Fruit fly (Drosophila melanogaster) whole organism, embryonic: ENCODE data around the gene Pdhb.

Experiments used
- B-H1 ChIP-seq: fragments of 200-800 bp; sonication (Bioruptor generic); IDR thresholded peaks from 3 replicates; pipeline ENCODE4 v1.3.6; 2022; ENCODE audit warnings: missing biosample characterization, missing genetic modification characterization
- Bgb ChIP-seq: fragments of 200-800 bp; sonication (Bioruptor generic); IDR thresholded peaks from 2 replicates; pipeline ENCODE4 v1.3.6; 2022; ENCODE audit warnings: missing biosample characterization, missing genetic modification characterization; ENCODE audit not compliant: partially characterized antibody
- C15 ChIP-seq: fragments of 200-800 bp; sonication (Bioruptor generic); IDR thresholded peaks from 3 replicates; pipeline ENCODE4 v1.3.6; 2022; ENCODE audit warnings: missing biosample characterization, missing genetic modification characterization
- CG11247 ChIP-seq: fragments of 200-800 bp; sonication (Bioruptor generic); IDR thresholded peaks from 2 replicates; pipeline ENCODE4 v1.3.6; 2022; ENCODE audit warnings: missing biosample characterization, missing genetic modification characterization
- CG11398 ChIP-seq: fragments of 200-800 bp; sonication (Bioruptor generic); optimal IDR thresholded peaks from 2 replicates; lab custom pipeline; 2016; ENCODE audit warnings: missing biosample characterization, missing genetic modification characterization
- CG12155 ChIP-seq: fragments of 200-800 bp; sonication (Bioruptor generic); optimal IDR thresholded peaks from 3 replicates; lab custom pipeline; 2016; ENCODE audit warnings: missing biosample characterization, missing genetic modification characterization
- CG12942 ChIP-seq: fragments of 200-800 bp; sonication (Bioruptor generic); optimal IDR thresholded peaks from 3 replicates; lab custom pipeline; 2016; ENCODE audit warnings: missing biosample characterization, missing genetic modification characterization
- CG18262 ChIP-seq: fragments of 200-800 bp; optimal IDR thresholded peaks from 3 replicates; lab custom pipeline; 2019; ENCODE audit warnings: missing biosample characterization, mild to moderate bottlenecking, missing genetic modification characterization, moderate library complexity
- CG2199 ChIP-seq: fragments of 200-800 bp; sonication (Bioruptor generic); IDR thresholded peaks from 3 replicates; pipeline ENCODE4 v1.3.6; 2022; ENCODE audit warnings: missing biosample characterization, missing genetic modification characterization
- CG30403 ChIP-seq: fragments of 200-800 bp; sonication (Bioruptor generic); optimal IDR thresholded peaks from 3 replicates; lab custom pipeline; 2016; ENCODE audit warnings: missing biosample characterization, missing genetic modification characterization
- CG31365 ChIP-seq: fragments of 200-800 bp; sonication (Bioruptor generic); optimal IDR thresholded peaks from 2 replicates; lab custom pipeline; 2018; ENCODE audit warnings: missing biosample characterization, mild to moderate bottlenecking, missing genetic modification characterization
- CG3847 ChIP-seq: fragments of 200-800 bp; sonication (Bioruptor generic); IDR thresholded peaks from 2 replicates; pipeline ENCODE4 v1.3.6; 2022; ENCODE audit warnings: missing biosample characterization, missing genetic modification characterization
- CG4282 ChIP-seq: fragments of 200-800 bp; sonication (Bioruptor generic); optimal IDR thresholded peaks from 2 replicates; lab custom pipeline; 2016; ENCODE audit warnings: missing biosample characterization, missing genetic modification characterization
- CG4360 ChIP-seq: fragments of 200-800 bp; sonication (Bioruptor generic); IDR thresholded peaks from 2 replicates; pipeline ENCODE4 v1.3.6; 2022; ENCODE audit warnings: missing biosample characterization, missing genetic modification characterization
- CG4820 ChIP-seq: fragments of 200-800 bp; sonication (Bioruptor generic); optimal IDR thresholded peaks from 3 replicates; lab custom pipeline; 2016; ENCODE audit warnings: missing biosample characterization, missing genetic modification characterization
- CG7271 ChIP-seq: fragments of 200-800 bp; sonication (Bioruptor generic); optimal IDR thresholded peaks from 2 replicates; lab custom pipeline; 2018; ENCODE audit warnings: missing biosample characterization, mild to moderate bottlenecking, missing genetic modification characterization, moderate library complexity
- CG7839 ChIP-seq: fragments of 200-800 bp; sonication (Bioruptor generic); optimal IDR thresholded peaks from 3 replicates; lab custom pipeline; 2018; ENCODE audit warnings: missing biosample characterization, mild to moderate bottlenecking, missing genetic modification characterization, moderate library complexity
- CG8290 ChIP-seq, 3 experiments: fragments of 200-800 bp; sonication (Bioruptor generic); optimal IDR thresholded peaks; 2 replicates each; lab custom pipeline; 2016 to 2019; ENCODE audit warnings: missing biosample characterization in 3 of 3, missing genetic modification characterization in 3 of 3, mild to moderate bottlenecking in 2 of 3, moderate library complexity in 1 of 3
- CG9215 ChIP-seq: fragments of 200-800 bp; sonication (Bioruptor generic); IDR thresholded peaks from 2 replicates; pipeline ENCODE4 v1.3.6; 2022; ENCODE audit warnings: missing biosample characterization, missing genetic modification characterization
- Deaf1 ChIP-seq: fragments of 200-800 bp; optimal IDR thresholded peaks from 3 replicates; lab custom pipeline; 2019; ENCODE audit warnings: missing biosample characterization, mild to moderate bottlenecking, missing genetic modification characterization, moderate library complexity
- Dek ChIP-seq: fragments of 200-800 bp; sonication (Bioruptor generic); optimal IDR thresholded peaks from 3 replicates; lab custom pipeline; 2019; ENCODE audit warnings: missing biosample characterization, mild to moderate bottlenecking, missing genetic modification characterization, moderate library complexity
- Dfd ChIP-seq, 2 experiments: fragments of >200 bp; optimal IDR thresholded peaks; 2 replicates each; lab custom pipeline; 2017; ENCODE audit warnings: missing biosample characterization in 2 of 2, missing genetic modification characterization in 2 of 2
- Hand ChIP-seq: fragments of 200-800 bp; sonication (Bioruptor generic); optimal IDR thresholded peaks from 2 replicates; lab custom pipeline; 2017; ENCODE audit warnings: mild to moderate bottlenecking, missing biosample characterization, missing genetic modification reagents, missing genetic modification characterization
- Med ChIP-seq: fragments of 200-800 bp; sonication (Bioruptor generic); peaks from one replicate; lab custom pipeline; 2016; ENCODE audit warnings: missing biosample characterization, missing genetic modification characterization, mild to moderate bottlenecking, inconsistent platforms, moderate library complexity
- Opbp ChIP-seq: fragments of 200-800 bp; sonication (Bioruptor generic); IDR thresholded peaks from 3 replicates; pipeline ENCODE4 v1.3.6; 2022; ENCODE audit warnings: missing biosample characterization, missing genetic modification characterization; ENCODE audit not compliant: partially characterized antibody
- Sin3A ChIP-seq: fragments of >200 bp; optimal IDR thresholded peaks from 2 replicates; lab custom pipeline; 2018
- Stat92E ChIP-seq, 3 experiments: fragments of >200 bp in 2 of 3; fragments of 200-800 bp in 1 of 3; sonication (Bioruptor generic) in 1 of 3; optimal IDR thresholded peaks; 2 replicates each; lab custom pipeline; 2017 to 2019; ENCODE audit warnings: missing biosample characterization in 3 of 3, missing genetic modification characterization in 3 of 3, mild to moderate bottlenecking in 1 of 3, moderate library complexity in 1 of 3
- Taf1 ChIP-seq: fragments of 200-800 bp; sonication (Bioruptor generic); IDR thresholded peaks from 2 replicates; pipeline ENCODE4 v1.3.6; 2022; ENCODE audit warnings: missing biosample characterization, missing genetic modification characterization
- Tbp ChIP-seq: fragments of >200 bp; optimal IDR thresholded peaks from 2 replicates; lab custom pipeline; 2018; ENCODE audit warnings: missing biosample characterization, missing genetic modification characterization
- ab ChIP-seq: fragments of 200-800 bp; sonication (Bioruptor generic); optimal IDR thresholded peaks from 2 replicates; lab custom pipeline; 2016; ENCODE audit warnings: missing biosample characterization, missing genetic modification characterization
- az2 ChIP-seq: fragments of 200-800 bp; sonication (Bioruptor generic); optimal IDR thresholded peaks from 3 replicates; lab custom pipeline; 2016; ENCODE audit warnings: missing biosample characterization, missing genetic modification characterization
- btn ChIP-seq: fragments of 200-800 bp; sonication (Bioruptor generic); optimal IDR thresholded peaks from 2 replicates; lab custom pipeline; 2016; ENCODE audit warnings: missing biosample characterization, missing genetic modification characterization
- caup ChIP-seq: fragments of 200-800 bp; sonication (Bioruptor generic); optimal IDR thresholded peaks from 3 replicates; lab custom pipeline; 2017; ENCODE audit warnings: missing biosample characterization, mild to moderate bottlenecking, missing genetic modification characterization, moderate library complexity; ENCODE audit not compliant: severe bottlenecking
- fd64A ChIP-seq: fragments of 200-800 bp; sonication (Bioruptor generic); optimal IDR thresholded peaks from 3 replicates; lab custom pipeline; 2018; ENCODE audit warnings: missing biosample characterization, mild to moderate bottlenecking, missing genetic modification characterization
- gsb-n ChIP-seq: fragments of 200-800 bp; sonication (Bioruptor generic); optimal IDR thresholded peaks from 3 replicates; lab custom pipeline; 2018; ENCODE audit warnings: missing biosample characterization, mild to moderate bottlenecking, missing genetic modification characterization
- gt ChIP-seq: fragments of 200-800 bp; sonication (Bioruptor generic); IDR thresholded peaks from 2 replicates; pipeline ENCODE4 v1.3.6; 2022; ENCODE audit warnings: missing biosample characterization, missing genetic modification characterization
- ken ChIP-seq: fragments of 200-800 bp; sonication (Bioruptor generic); IDR thresholded peaks from 3 replicates; pipeline ENCODE4 v1.3.6; 2022; ENCODE audit warnings: missing biosample characterization, missing genetic modification characterization
- mam ChIP-seq: fragments of 200-800 bp; sonication (Bioruptor generic); optimal IDR thresholded peaks from 3 replicates; lab custom pipeline; 2016; ENCODE audit warnings: missing biosample characterization, missing genetic modification characterization
- nerfin-1 ChIP-seq: fragments of 200-800 bp; sonication (Bioruptor generic); optimal IDR thresholded peaks from 3 replicates; lab custom pipeline; 2019; ENCODE audit warnings: missing biosample characterization, mild to moderate bottlenecking, missing genetic modification characterization, moderate library complexity
- nmo ChIP-seq: fragments of 200-800 bp; sonication (Bioruptor generic); optimal IDR thresholded peaks from 2 replicates; lab custom pipeline; 2018; ENCODE audit warnings: missing biosample characterization, mild to moderate bottlenecking, missing genetic modification characterization, moderate library complexity
- oc ChIP-seq: fragments of 200-800 bp; sonication (Bioruptor generic); optimal IDR thresholded peaks from 2 replicates; lab custom pipeline; 2018; ENCODE audit warnings: missing biosample characterization, mild to moderate bottlenecking, missing genetic modification characterization, moderate library complexity
- org-1 ChIP-seq: fragments of 200-800 bp; sonication (Bioruptor generic); optimal IDR thresholded peaks from 2 replicates; lab custom pipeline; 2017; ENCODE audit warnings: missing biosample characterization, missing genetic modification characterization
- p53 ChIP-seq: fragments of 200-800 bp; sonication (Bioruptor generic); optimal IDR thresholded peaks from 2 replicates; lab custom pipeline; 2016; ENCODE audit warnings: missing biosample characterization, missing genetic modification characterization
- salm ChIP-seq: fragments of 200-800 bp; sonication (Bioruptor generic); optimal IDR thresholded peaks from 2 replicates; lab custom pipeline; 2018; ENCODE audit warnings: missing biosample characterization, mild to moderate bottlenecking, missing genetic modification characterization
- shn ChIP-seq: fragments of 200-800 bp; sonication (Bioruptor generic); optimal IDR thresholded peaks from 3 replicates; lab custom pipeline; 2016; ENCODE audit warnings: missing biosample characterization, missing genetic modification characterization
- sim ChIP-seq: fragments of 200-800 bp; sonication (Bioruptor generic); IDR thresholded peaks from 2 replicates; pipeline ENCODE4 v1.3.6; 2022; ENCODE audit warnings: missing biosample characterization, missing genetic modification characterization
- sima ChIP-seq: fragments of 200-800 bp; sonication (Bioruptor generic); optimal IDR thresholded peaks from 2 replicates; lab custom pipeline; 2016; ENCODE audit warnings: missing biosample characterization, missing genetic modification characterization
- slbo ChIP-seq: fragments of 200-800 bp; sonication (Bioruptor generic); IDR thresholded peaks from 2 replicates; pipeline ENCODE4 v1.3.6; 2022; ENCODE audit warnings: missing biosample characterization, missing genetic modification characterization
- trh ChIP-seq: fragments of 200-800 bp; sonication (Bioruptor generic); optimal IDR thresholded peaks from 2 replicates; lab custom pipeline; 2016; ENCODE audit warnings: missing biosample characterization, missing genetic modification characterization

Gene Pdhb

dm6 chr3R:29122817-29123611, 10.1 kb downstream of the Pdhb start, which contains the start of the genes yem and Ctl2 (continued):
- TF ChIP-seq CG7839 (tag; lab: Kevin White, UChicago) = peak; percentile 59
- TF ChIP-seq CG7271 (tag; lab: Kevin White, UChicago) = no peak
- TF ChIP-seq oc (tag; lab: Kevin White, UChicago) = peak; percentile 7
- TF ChIP-seq CG11247 = peak; percentile 50
- peak; percentile 83 for TF ChIP-seq mam (GFP tag; lab: Kevin White, UChicago)
- no peak for TF ChIP-seq Hand (GFP tag; lab: Kevin White, UChicago)
- TF ChIP-seq B-H1 (GFP tag; lab: Robert Waterston, UW) = peak; percentile 36; the same call in 1 of the 3 replicates
- peak; percentile 64 for TF ChIP-seq CG12942 (GFP tag; lab: Kevin White, UChicago)
- TF ChIP-seq btn (GFP tag; lab: Kevin White, UChicago) = peak; percentile 50
- TF ChIP-seq Dek (tag; lab: Kevin White, UChicago) = peak; percentile 67
- peak; percentile 24 for TF ChIP-seq Tbp
- TF ChIP-seq sima = peak; percentile 2
- TF ChIP-seq ab (GFP tag; lab: Kevin White, UChicago) = peak; percentile 58
- peak; percentile 97 for TF ChIP-seq Sin3A (lab: Kevin White, UChicago)
- no peak; the same call in 1 of the 2 replicates for TF ChIP-seq gt (GFP tag; lab: Robert Waterston, UW)
- no peak for TF ChIP-seq C15 (GFP tag; lab: Robert Waterston, UW)
- peak; percentile 34; the same call in 1 of the 2 replicates for TF ChIP-seq Bgb
- no peak for TF ChIP-seq Stat92E (GFP tag; optimal IDR thresholded peaks at IDR 0.05; lab: Kevin White, UChicago)
- no peak for TF ChIP-seq CG4360 (GFP tag; lab: Robert Waterston, UW)
- TF ChIP-seq nerfin-1 (tag; lab: Kevin White, UChicago) = peak; percentile 81
- TF ChIP-seq gsb-n (tag; lab: Kevin White, UChicago) = peak; percentile 35
- peak; percentile 93 for TF ChIP-seq Med (GFP tag; lab: Kevin White, UChicago)
- peak; percentile 68 for TF ChIP-seq CG3847 (GFP tag; lab: Robert Waterston, UW)
- no peak for TF ChIP-seq org-1 (GFP tag; lab: Kevin White, UChicago)
- TF ChIP-seq p53 (GFP tag; lab: Kevin White, UChicago) = peak; percentile 63
- TF ChIP-seq trh = peak; percentile 75
- TF ChIP-seq az2 (GFP tag; lab: Kevin White, UChicago) = peak; percentile 77
- peak; percentile 69 for TF ChIP-seq CG11398 (GFP tag; lab: Kevin White, UChicago)
- TF ChIP-seq nmo (GFP tag; lab: Kevin White, UChicago) = peak; percentile 83
- TF ChIP-seq sim (GFP tag; lab: Robert Waterston, UW) = no peak
- TF ChIP-seq Dfd (GFP tag; optimal IDR thresholded peaks at IDR 0.05; lab: Kevin White, UChicago) = no peak
- no peak; the same call in 1 of the 2 replicates for TF ChIP-seq Taf1
- peak; percentile 35; the same call in 2 of the 3 replicates for TF ChIP-seq Opbp (GFP tag; lab: Robert Waterston, UW)
- TF ChIP-seq CG8290 (GFP tag; optimal IDR thresholded peaks at IDR 0.05; lab: Kevin White, UChicago) = peak; percentile 85
- TF ChIP-seq CG8290 (tag; optimal IDR thresholded peaks at IDR 0.05; lab: Kevin White, UChicago) = peak; percentile 68 to 90
- peak; percentile 55 for TF ChIP-seq CG4282
- TF ChIP-seq slbo (GFP tag; lab: Robert Waterston, UW) = peak; percentile 85
- TF ChIP-seq CG4820 (GFP tag; lab: Kevin White, UChicago) = peak; percentile 64
- peak; percentile 76; the same call in 1 of the 2 replicates for TF ChIP-seq CG9215 (GFP tag; lab: Robert Waterston, UW)
- TF ChIP-seq salm (tag; lab: Kevin White, UChicago) = no peak
- TF ChIP-seq ken (GFP tag; lab: Robert Waterston, UW) = peak; percentile 73
- TF ChIP-seq CG12155 (GFP tag; lab: Kevin White, UChicago) = peak; percentile 83
- peak; percentile 92 for TF ChIP-seq CG30403 (GFP tag; lab: Kevin White, UChicago)
- no peak for TF ChIP-seq Deaf1
- TF ChIP-seq fd64A = no peak
- peak; percentile 90 for TF ChIP-seq shn (GFP tag; lab: Kevin White, UChicago)
- peak; percentile 68 for TF ChIP-seq CG18262 (tag; lab: Kevin White, UChicago)
- peak; percentile 23; the same call in 2 of the 3 replicates for TF ChIP-seq CG2199 (GFP tag; lab: Robert Waterston, UW)
- TF ChIP-seq caup (GFP tag; lab: Kevin White, UChicago) = peak; percentile 70
- TF ChIP-seq CG31365 (tag; lab: Kevin White, UChicago) = peak; percentile 13
